Fruit fly (Drosophila melanogaster) whole organism, prepupa: Measurements from ENCODE around the gene CG33995.

Source experiments
- Blimp-1 ChIP-seq: fragments of 200-800 bp; sonication (Bioruptor generic); optimal IDR thresholded peaks from 3 replicates; lab custom pipeline; 2017; ENCODE audit warnings: missing biosample characterization, missing genetic modification characterization, mild to moderate bottlenecking, moderate library complexity, missing genetic modification reagents
- CG8319 ChIP-seq: fragments of 200-800 bp; sonication (Bioruptor generic); optimal IDR thresholded peaks from 3 replicates; lab custom pipeline; 2016; ENCODE audit warnings: missing biosample characterization, missing genetic modification characterization
- fd85E ChIP-seq: fragments of 200-800 bp; sonication (Bioruptor generic); optimal IDR thresholded peaks from 3 replicates; lab custom pipeline; 2016; ENCODE audit warnings: missing biosample characterization, missing genetic modification characterization

DNA sequence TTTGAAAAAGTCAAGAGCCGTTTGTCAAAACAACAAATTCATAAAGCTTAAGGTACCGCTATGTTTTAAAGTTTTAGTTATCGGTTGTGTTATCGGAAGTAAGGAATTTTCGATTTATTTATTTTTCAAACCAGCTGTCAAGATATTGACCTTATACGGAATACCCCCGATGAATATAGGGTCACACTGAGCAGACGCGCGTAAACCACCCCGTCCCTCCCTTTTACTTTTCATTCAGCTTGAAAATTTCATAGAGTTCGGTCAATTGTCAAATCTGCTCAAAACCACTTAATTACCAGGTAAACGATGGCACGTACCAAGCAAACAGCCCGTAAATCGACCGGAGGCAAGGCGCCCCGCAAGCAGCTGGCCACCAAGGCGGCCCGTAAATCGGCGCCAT, 11.9 kb downstream of the CG33995 start, which contains the start of the genes CG14036 and His3.3A:
- TF ChIP-seq fd85E (GFP tag; lab: Kevin White, UChicago) (no peak), CG8319 (no peak), Blimp-1 (GFP tag; lab: Kevin White, UChicago) (no peak)
